Worm (Caenorhabditis elegans): ENCODE results near the gene Y41C4A.12.

ce11 chrIII:11684770-11685169, 41.7 kb downstream of the Y41C4A.12 start:
- TF ChIP-seq tbx-37 (GFP tag; conservative IDR thresholded peaks at IDR 0.05) (no peak), ama-1 (optimal IDR thresholded peaks at IDR 0.05) (no peak), sea-1 (GFP tag; conservative IDR thresholded peaks at IDR 0.05) (no peak), flt-1 (GFP tag; IDR thresholded peaks at IDR 0.05) (no peak), pes-1 (GFP tag; IDR thresholded peaks at IDR 0.05) (no peak), F13C5.2 (tag; optimal IDR thresholded peaks at IDR 0.05) (no peak), aly-1 (tag; optimal IDR thresholded peaks at IDR 0.05) (no peak)
